Fruit fly (Drosophila melanogaster) whole organism, pupa: ENCODE measurements around the gene CG14966.

Experiments used
- CG10348 ChIP-seq: fragments of 200-800 bp; sonication (Bioruptor generic); IDR thresholded peaks from 2 replicates; pipeline ENCODE4 v1.3.6; 2022; ENCODE audit warnings: missing biosample characterization, missing genetic modification characterization
- CG12605 ChIP-seq: fragments of 200-800 bp; sonication (Bioruptor generic); IDR thresholded peaks from 2 replicates; pipeline ENCODE4 v1.3.6; 2022; ENCODE audit warnings: missing biosample characterization, missing genetic modification characterization
- CG13204 ChIP-seq: fragments of 200-800 bp; sonication (Bioruptor generic); optimal IDR thresholded peaks from 2 replicates; lab custom pipeline; 2018; ENCODE audit warnings: missing biosample characterization, mild to moderate bottlenecking, missing genetic modification characterization, moderate library complexity
- CG14655 ChIP-seq: fragments of 200-800 bp; sonication (Bioruptor generic); optimal IDR thresholded peaks from 3 replicates; lab custom pipeline; 2017; ENCODE audit warnings: mild to moderate bottlenecking, missing biosample characterization, missing genetic modification reagents, missing genetic modification characterization
- CG15710 ChIP-seq: fragments of 200-800 bp; sonication (Bioruptor generic); optimal IDR thresholded peaks from 2 replicates; lab custom pipeline; 2018; ENCODE audit warnings: missing biosample characterization, mild to moderate bottlenecking, missing genetic modification characterization, moderate library complexity
- CG17806 ChIP-seq: fragments of 200-800 bp; sonication (Bioruptor generic); optimal IDR thresholded peaks from 2 replicates; lab custom pipeline; 2018; ENCODE audit warnings: missing biosample characterization, mild to moderate bottlenecking, missing genetic modification characterization, moderate library complexity
- CG32121 ChIP-seq: fragments of 200-800 bp; sonication (Bioruptor generic); IDR thresholded peaks from 2 replicates; pipeline ENCODE4 v1.3.6; 2022; ENCODE audit warnings: missing biosample characterization, missing genetic modification characterization
- CG34367 ChIP-seq: fragments of 200-800 bp; sonication (Bioruptor generic); optimal IDR thresholded peaks from 2 replicates; lab custom pipeline; 2018; ENCODE audit warnings: missing biosample characterization, mild to moderate bottlenecking, missing genetic modification characterization
- CG4496 ChIP-seq: fragments of 200-800 bp; sonication (Bioruptor generic); IDR thresholded peaks from 3 replicates; pipeline ENCODE4 v1.3.6; 2022; ENCODE audit warnings: missing biosample characterization, missing genetic modification characterization
- CG8159 ChIP-seq: fragments of 200-800 bp; sonication (Bioruptor generic); optimal IDR thresholded peaks from 3 replicates; lab custom pipeline; 2018; ENCODE audit warnings: missing biosample characterization, mild to moderate bottlenecking, missing genetic modification characterization, moderate library complexity
- CG8301 ChIP-seq: fragments of 200-800 bp; sonication (Bioruptor generic); optimal IDR thresholded peaks from 2 replicates; lab custom pipeline; 2018; ENCODE audit warnings: missing biosample characterization, mild to moderate bottlenecking, missing genetic modification characterization
- CG9948 ChIP-seq: fragments of 200-800 bp; sonication (Bioruptor generic); optimal IDR thresholded peaks from 2 replicates; lab custom pipeline; 2018; ENCODE audit warnings: missing biosample characterization, mild to moderate bottlenecking, missing genetic modification characterization, moderate library complexity
- D1 ChIP-seq: fragments of 200-800 bp; sonication (Bioruptor generic); optimal IDR thresholded peaks from 2 replicates; lab custom pipeline; 2018; ENCODE audit warnings: missing biosample characterization, mild to moderate bottlenecking, missing genetic modification characterization, moderate library complexity
- EcR ChIP-seq: fragments of 200-800 bp; sonication (Bioruptor generic); optimal IDR thresholded peaks from 3 replicates; lab custom pipeline; 2019; ENCODE audit warnings: missing biosample characterization, missing genetic modification characterization, mild to moderate bottlenecking, moderate library complexity, missing genetic modification reagents
- Ets98B ChIP-seq: fragments of 200-800 bp; sonication (Bioruptor generic); IDR thresholded peaks from 2 replicates; pipeline ENCODE4 v1.3.6; 2022; ENCODE audit warnings: missing biosample characterization, missing genetic modification characterization
- Pif1A ChIP-seq: fragments of 200-800 bp; sonication (Bioruptor generic); optimal IDR thresholded peaks from 3 replicates; lab custom pipeline; 2016; ENCODE audit warnings: missing biosample characterization, missing genetic modification characterization
- Pif1B ChIP-seq: fragments of 200-800 bp; sonication (Bioruptor generic); optimal IDR thresholded peaks from 3 replicates; lab custom pipeline; 2016; ENCODE audit warnings: missing biosample characterization, missing genetic modification characterization
- Snoo ChIP-seq: fragments of 200-800 bp; sonication (Bioruptor generic); optimal IDR thresholded peaks from 3 replicates; lab custom pipeline; 2017; ENCODE audit warnings: missing biosample characterization, mild to moderate bottlenecking, missing genetic modification characterization, inconsistent platforms
- fd96Ca ChIP-seq: fragments of 200-800 bp; sonication (Bioruptor generic); IDR thresholded peaks from 3 replicates; pipeline ENCODE4 v1.3.6; 2022; ENCODE audit warnings: missing biosample characterization, missing genetic modification characterization
- gl ChIP-seq: fragments of 200-800 bp; sonication (Bioruptor generic); optimal IDR thresholded peaks from 2 replicates; lab custom pipeline; 2018; ENCODE audit warnings: missing biosample characterization, mild to moderate bottlenecking, missing genetic modification characterization
- rn ChIP-seq: fragments of 200-800 bp; sonication (Bioruptor generic); IDR thresholded peaks from 2 replicates; pipeline ENCODE4 v1.3.6; 2022; ENCODE audit warnings: missing biosample characterization, missing genetic modification characterization

The CG14966 gene

dm6 chr3L:3222643-3223389, 25.4 kb upstream of the CG14966 start, which contains the start of the genes RpL28 and eIF1:
Gene RpL28, minus strand, starts transcription at chr3L:3222960.
Gene eIF1, plus strand, starts transcription at chr3L:3223341.
- peak; percentile 71 for TF ChIP-seq Ets98B (GFP tag; lab: Robert Waterston, UW)
- peak; percentile 35 for TF ChIP-seq CG17806
- TF ChIP-seq CG8159, result peak; percentile 67
- peak; percentile 33 for TF ChIP-seq gl
- no peak for TF ChIP-seq CG10348 (GFP tag; lab: Robert Waterston, UW)
- TF ChIP-seq CG34367 (tag; lab: Kevin White, UChicago), result peak; percentile 80
- no peak for TF ChIP-seq Pif1A (GFP tag; lab: Kevin White, UChicago)
- no peak for TF ChIP-seq EcR (GFP tag; lab: Kevin White, UChicago)
- peak; percentile 92 for TF ChIP-seq CG4496 (GFP tag; lab: Robert Waterston, UW)
- TF ChIP-seq Pif1B (GFP tag; lab: Kevin White, UChicago), result no peak
- TF ChIP-seq CG12605 (GFP tag; lab: Robert Waterston, UW), result peak; percentile 53; the same call in 1 of the 2 replicates
- no peak for TF ChIP-seq CG13204
- TF ChIP-seq CG15710 (tag; lab: Kevin White, UChicago), result peak; percentile 74
- no peak for TF ChIP-seq D1 (tag; lab: Kevin White, UChicago)
- peak; percentile 32; the same call in 1 of the 2 replicates for TF ChIP-seq rn (GFP tag; lab: Robert Waterston, UW)
- TF ChIP-seq CG14655 (GFP tag; lab: Kevin White, UChicago), result no peak
- TF ChIP-seq Snoo (tag; lab: Kevin White, UChicago), result peak; percentile 93
- TF ChIP-seq fd96Ca, result peak; percentile 39; the same call in 1 of the 3 replicates
- TF ChIP-seq CG8301 (tag; lab: Kevin White, UChicago), result no peak
- no peak for TF ChIP-seq CG32121
- TF ChIP-seq CG9948 (tag; lab: Kevin White, UChicago), result peak; percentile 44

dm6 chr3L:3218859-3219258, 21.4 kb upstream of the CG14966 start, which contains the start of the genes hob and nSMase:
Gene hob, minus strand, starts transcription at chr3L:3218920.
Gene nSMase, plus strand, starts transcription at chr3L:3219156.
- no peak for TF ChIP-seq CG10348 (GFP tag; lab: Robert Waterston, UW)
- TF ChIP-seq CG13204, result no peak
- TF ChIP-seq Pif1B (GFP tag; lab: Kevin White, UChicago), result no peak
- no peak for TF ChIP-seq gl
- no peak for TF ChIP-seq Pif1A (GFP tag; lab: Kevin White, UChicago)
- no peak for TF ChIP-seq CG32121
- no peak for TF ChIP-seq CG15710 (tag; lab: Kevin White, UChicago)
- no peak for TF ChIP-seq CG12605 (GFP tag; lab: Robert Waterston, UW)
- TF ChIP-seq CG17806, result no peak
- TF ChIP-seq D1 (tag; lab: Kevin White, UChicago), result no peak
- no peak for TF ChIP-seq CG9948 (tag; lab: Kevin White, UChicago)

- TF ChIP-seq EcR (GFP tag; lab: Kevin White, UChicago), result no peak
- no peak for TF ChIP-seq CG14655 (GFP tag; lab: Kevin White, UChicago)
- no peak for TF ChIP-seq CG15710 (tag; lab: Kevin White, UChicago)
- TF ChIP-seq CG12605 (GFP tag; lab: Robert Waterston, UW), result no peak
- no peak for TF ChIP-seq CG10348 (GFP tag; lab: Robert Waterston, UW)
- no peak for TF ChIP-seq CG13204
- TF ChIP-seq Snoo (tag; lab: Kevin White, UChicago), result no peak
- no peak for TF ChIP-seq CG17806
- no peak for TF ChIP-seq CG4496 (GFP tag; lab: Robert Waterston, UW)
- no peak for TF ChIP-seq rn (GFP tag; lab: Robert Waterston, UW)
Observed at dm6 chr3L:3208895-3209294, 11.5 kb upstream of the CG14966 start, which contains the start of the genes CG32269 and CG32270. Gene CG32269, minus strand, starts transcription at chr3L:3208985. Gene CG32270, minus strand, starts transcription at chr3L:3208985.

dm6 chr3L:3206263-3206662, 8.8 kb upstream of the CG14966 start, which contains the start of gene CG33160:
Gene CG33160, minus strand, starts transcription at chr3L:3206363.
- no peak for TF ChIP-seq Pif1B (GFP tag; lab: Kevin White, UChicago)
- TF ChIP-seq, all 21 proteins: peak for 0

dm6 chr3L:3205349-3205748, 7.9 kb upstream of the CG14966 start, which contains the start of gene CG32277:
Gene CG32277, minus strand, starts transcription at chr3L:3205449.
- no peak for TF ChIP-seq CG14655 (GFP tag; lab: Kevin White, UChicago)
- no peak for TF ChIP-seq CG9948 (tag; lab: Kevin White, UChicago)
- no peak for TF ChIP-seq CG34367 (tag; lab: Kevin White, UChicago)
- TF ChIP-seq fd96Ca, result no peak
- TF ChIP-seq EcR (GFP tag; lab: Kevin White, UChicago), result no peak
- TF ChIP-seq CG13204, result no peak

dm6 chr3L:3204348-3204747, 6.9 kb upstream of the CG14966 start, which contains the start of gene CG33159:
Gene CG33159, minus strand, starts transcription at chr3L:3204448.
- TF ChIP-seq CG9948 (tag; lab: Kevin White, UChicago) (no peak), rn (GFP tag; lab: Robert Waterston, UW) (no peak), CG12605 (GFP tag; lab: Robert Waterston, UW) (no peak), Pif1A (GFP tag; lab: Kevin White, UChicago) (no peak), CG32121 (no peak), fd96Ca (no peak), CG8301 (tag; lab: Kevin White, UChicago) (no peak), CG13204 (no peak), EcR (GFP tag; lab: Kevin White, UChicago) (no peak), CG4496 (GFP tag; lab: Robert Waterston, UW) (no peak), Ets98B (GFP tag; lab: Robert Waterston, UW) (no peak), CG15710 (tag; lab: Kevin White, UChicago) (no peak), Snoo (tag; lab: Kevin White, UChicago) (no peak), Pif1B (GFP tag; lab: Kevin White, UChicago) (no peak), D1 (tag; lab: Kevin White, UChicago) (no peak), CG34367 (tag; lab: Kevin White, UChicago) (no peak), CG14655 (GFP tag; lab: Kevin White, UChicago) (no peak)
